Fruit fly (Drosophila melanogaster) whole organism, embryonic: ENCODE data around the gene CG11836.

ENCODE experiments used
- ATbp ChIP-seq: fragments of 200-800 bp; sonication (Bioruptor generic); optimal IDR thresholded peaks from 2 replicates; lab custom pipeline; 2017; ENCODE audit warnings: missing biosample characterization, mild to moderate bottlenecking, missing genetic modification characterization, missing genetic modification reagents
- Abd-B ChIP-seq: fragments of 200-800 bp; sonication (Bioruptor generic); optimal IDR thresholded peaks from 2 replicates; lab custom pipeline; 2018; ENCODE audit warnings: missing biosample characterization, mild to moderate bottlenecking, missing genetic modification characterization, moderate library complexity
- CG11696 ChIP-seq: fragments of 200-800 bp; sonication (Bioruptor generic); IDR thresholded peaks from 2 replicates; pipeline ENCODE4 v1.3.6; 2022; ENCODE audit warnings: missing biosample characterization, missing genetic modification characterization
- CG13287 ChIP-seq: fragments of 200-800 bp; sonication (Bioruptor generic); IDR thresholded peaks from 2 replicates; pipeline ENCODE4 v1.3.6; 2022; ENCODE audit warnings: missing biosample characterization, missing genetic modification characterization; ENCODE audit not compliant: partially characterized antibody
- CG13296 ChIP-seq: fragments of 200-800 bp; sonication (Bioruptor generic); optimal IDR thresholded peaks from 3 replicates; lab custom pipeline; 2018; ENCODE audit warnings: missing biosample characterization, mild to moderate bottlenecking, missing genetic modification characterization
- CG15514 ChIP-seq: fragments of 200-800 bp; sonication (Bioruptor generic); optimal IDR thresholded peaks from 3 replicates; lab custom pipeline; 2017; ENCODE audit warnings: missing biosample characterization, missing genetic modification characterization, mild to moderate bottlenecking, moderate library complexity, missing genetic modification reagents
- CG16813 ChIP-seq: fragments of 200-800 bp; sonication (Bioruptor generic); IDR thresholded peaks from 3 replicates; pipeline ENCODE4 v1.3.6; 2022; ENCODE audit warnings: missing biosample characterization, missing genetic modification characterization; ENCODE audit not compliant: partially characterized antibody
- CG17186 ChIP-seq: fragments of 200-800 bp; sonication (Bioruptor generic); optimal IDR thresholded peaks from 3 replicates; lab custom pipeline; 2017; ENCODE audit warnings: missing biosample characterization, missing genetic modification reagents, missing genetic modification characterization
- CG32772 ChIP-seq: fragments of 200-800 bp; sonication (Bioruptor generic); IDR thresholded peaks from 2 replicates; pipeline ENCODE4 v1.3.6; 2022; ENCODE audit warnings: missing biosample characterization, missing genetic modification characterization
- CG34376 ChIP-seq: fragments of 200-800 bp; sonication (Bioruptor generic); optimal IDR thresholded peaks from 2 replicates; lab custom pipeline; 2018; ENCODE audit warnings: missing biosample characterization, mild to moderate bottlenecking, missing genetic modification characterization
- CG3995 ChIP-seq: fragments of 200-800 bp; sonication (Bioruptor generic); optimal IDR thresholded peaks from 3 replicates; lab custom pipeline; 2016; ENCODE audit warnings: missing biosample characterization, missing genetic modification characterization
- CG4854 ChIP-seq: fragments of 200-800 bp; sonication (Bioruptor generic); optimal IDR thresholded peaks from 2 replicates; lab custom pipeline; 2016; ENCODE audit warnings: missing biosample characterization, missing genetic modification characterization, inconsistent platforms
- CG6813 ChIP-seq: fragments of 200-800 bp; sonication (Bioruptor generic); optimal IDR thresholded peaks from 2 replicates; lab custom pipeline; 2017; ENCODE audit warnings: missing biosample characterization, missing genetic modification characterization, mild to moderate bottlenecking, moderate library complexity, missing genetic modification reagents
- CG6854 ChIP-seq: fragments of 200-800 bp; sonication (Bioruptor generic); optimal IDR thresholded peaks from 3 replicates; lab custom pipeline; 2017; ENCODE audit warnings: missing biosample characterization, mild to moderate bottlenecking, missing genetic modification characterization
- CG7357 ChIP-seq: fragments of 200-800 bp; sonication (Bioruptor generic); IDR thresholded peaks from 3 replicates; pipeline ENCODE4 v1.3.6; 2022; ENCODE audit warnings: missing biosample characterization, missing genetic modification characterization
- CG7928 ChIP-seq: fragments of 200-800 bp; sonication (Bioruptor generic); optimal IDR thresholded peaks from 2 replicates; lab custom pipeline; 2017; ENCODE audit warnings: missing biosample characterization, mild to moderate bottlenecking, missing genetic modification characterization
- CG8290 ChIP-seq, 3 experiments: fragments of 200-800 bp; sonication (Bioruptor generic); optimal IDR thresholded peaks; 2 replicates each; lab custom pipeline; 2016 to 2019; ENCODE audit warnings: missing biosample characterization in 3 of 3, missing genetic modification characterization in 3 of 3, mild to moderate bottlenecking in 2 of 3, moderate library complexity in 1 of 3
- CoRest ChIP-seq: fragments of 200-800 bp; sonication (Bioruptor generic); optimal IDR thresholded peaks from 3 replicates; lab custom pipeline; 2018; ENCODE audit warnings: missing biosample characterization, mild to moderate bottlenecking, missing genetic modification characterization, moderate library complexity
- Dip3 ChIP-seq: fragments of 200-800 bp; sonication (Bioruptor generic); optimal IDR thresholded peaks from 3 replicates; lab custom pipeline; 2016; ENCODE audit warnings: missing biosample characterization, missing genetic modification characterization
- Dp ChIP-seq: fragments of 200-800 bp; sonication (Bioruptor generic); optimal IDR thresholded peaks from 2 replicates; lab custom pipeline; 2018; ENCODE audit warnings: missing biosample characterization, mild to moderate bottlenecking, missing genetic modification characterization, moderate library complexity
- HLH4C ChIP-seq: fragments of 200-800 bp; sonication (Bioruptor generic); IDR thresholded peaks from 3 replicates; pipeline ENCODE4 v1.3.6; 2022; ENCODE audit warnings: missing biosample characterization, missing genetic modification characterization; ENCODE audit not compliant: partially characterized antibody
- HLH54F ChIP-seq: fragments of 200-800 bp; sonication (Bioruptor generic); optimal IDR thresholded peaks from 3 replicates; lab custom pipeline; 2016; ENCODE audit warnings: missing biosample characterization, missing genetic modification characterization
- Hand ChIP-seq: fragments of 200-800 bp; sonication (Bioruptor generic); optimal IDR thresholded peaks from 2 replicates; lab custom pipeline; 2017; ENCODE audit warnings: mild to moderate bottlenecking, missing biosample characterization, missing genetic modification reagents, missing genetic modification characterization
- HmgZ ChIP-seq: fragments of 200-800 bp; sonication (Bioruptor generic); optimal IDR thresholded peaks from 2 replicates; lab custom pipeline; 2018; ENCODE audit warnings: missing biosample characterization, mild to moderate bottlenecking, missing genetic modification characterization
- Med ChIP-seq: fragments of 200-800 bp; sonication (Bioruptor generic); peaks from one replicate; lab custom pipeline; 2016; ENCODE audit warnings: missing biosample characterization, missing genetic modification characterization, mild to moderate bottlenecking, inconsistent platforms, moderate library complexity
- Opbp ChIP-seq: fragments of 200-800 bp; sonication (Bioruptor generic); IDR thresholded peaks from 3 replicates; pipeline ENCODE4 v1.3.6; 2022; ENCODE audit warnings: missing biosample characterization, missing genetic modification characterization; ENCODE audit not compliant: partially characterized antibody
- Pdp1 ChIP-seq, 2 experiments: fragments of 200-800 bp; sonication (Bioruptor generic); optimal IDR thresholded peaks; 3 replicates each; lab custom pipeline; 2016; ENCODE audit warnings: missing biosample characterization in 2 of 2, missing genetic modification characterization in 2 of 2, mild to moderate bottlenecking in 1 of 2, moderate library complexity in 1 of 2
- Ravus ChIP-seq: fragments of 200-800 bp; sonication (Bioruptor generic); IDR thresholded peaks from 2 replicates; pipeline ENCODE4 v1.3.6; 2022; ENCODE audit warnings: missing biosample characterization, missing genetic modification characterization
- chm ChIP-seq: fragments of 200-800 bp; sonication (Bioruptor generic); IDR thresholded peaks from 2 replicates; pipeline ENCODE4 v1.3.6; 2022; ENCODE audit warnings: missing biosample characterization, missing genetic modification characterization
- dan ChIP-seq: fragments of 200-800 bp; sonication (Bioruptor generic); IDR thresholded peaks from 2 replicates; pipeline ENCODE4 v1.3.6; 2022; ENCODE audit warnings: missing biosample characterization, missing genetic modification characterization
- gfzf ChIP-seq: fragments of 200-800 bp; sonication (Bioruptor generic); optimal IDR thresholded peaks from 2 replicates; lab custom pipeline; 2016; ENCODE audit warnings: missing biosample characterization, mild to moderate bottlenecking, missing genetic modification characterization, moderate library complexity
- her ChIP-seq: fragments of 200-800 bp; sonication (Bioruptor generic); optimal IDR thresholded peaks from 2 replicates; lab custom pipeline; 2016; ENCODE audit warnings: missing biosample characterization, missing genetic modification characterization
- jing ChIP-seq: fragments of 200-800 bp; sonication (Bioruptor generic); optimal IDR thresholded peaks from 2 replicates; lab custom pipeline; 2018; ENCODE audit warnings: missing biosample characterization, mild to moderate bottlenecking, missing genetic modification characterization
- lov ChIP-seq, 2 experiments: fragments of 200-800 bp in 1 of 2; fragments of >200 bp in 1 of 2; sonication (Bioruptor generic) in 1 of 2; IDR thresholded peaks in 1 of 2; optimal IDR thresholded peaks in 1 of 2; 2 replicates in 1 of 2; 3 replicates in 1 of 2; pipeline versions ENCODE4 v1.3.6 to Lab custom; 2017 to 2022; ENCODE audit warnings: missing biosample characterization in 1 of 2, missing genetic modification characterization in 1 of 2
- mld ChIP-seq: fragments of 200-800 bp; sonication (Bioruptor generic); IDR thresholded peaks from 3 replicates; pipeline ENCODE4 v1.3.6; 2022; ENCODE audit warnings: missing biosample characterization, missing genetic modification characterization; ENCODE audit not compliant: partially characterized antibody
- pfk ChIP-seq: fragments of 200-800 bp; sonication (Bioruptor generic); optimal IDR thresholded peaks from 2 replicates; lab custom pipeline; 2018; ENCODE audit warnings: missing biosample characterization, mild to moderate bottlenecking, missing genetic modification characterization, moderate library complexity
- phol ChIP-seq: fragments of 200-800 bp; sonication (Bioruptor generic); optimal IDR thresholded peaks from 3 replicates; lab custom pipeline; 2018; ENCODE audit warnings: missing biosample characterization, mild to moderate bottlenecking, missing genetic modification characterization, moderate library complexity
- pros ChIP-seq: fragments of 200-800 bp; sonication (Bioruptor generic); optimal IDR thresholded peaks from 3 replicates; lab custom pipeline; 2019; ENCODE audit warnings: missing biosample characterization, mild to moderate bottlenecking, missing genetic modification characterization, moderate library complexity
- pzg ChIP-seq: fragments of 200-800 bp; sonication (Bioruptor generic); optimal IDR thresholded peaks from 3 replicates; lab custom pipeline; 2018; ENCODE audit warnings: missing biosample characterization, mild to moderate bottlenecking, missing genetic modification characterization, moderate library complexity
- scrt ChIP-seq: fragments of 200-800 bp; sonication (Bioruptor generic); optimal IDR thresholded peaks from 2 replicates; lab custom pipeline; 2018; ENCODE audit warnings: missing biosample characterization, mild to moderate bottlenecking, missing genetic modification characterization, moderate library complexity
- sna ChIP-seq: fragments of 200-800 bp; sonication (Bioruptor generic); IDR thresholded peaks from 2 replicates; pipeline ENCODE4 v1.3.6; 2022; ENCODE audit warnings: missing biosample characterization, missing genetic modification characterization; ENCODE audit not compliant: partially characterized antibody
- tgo ChIP-seq: fragments of 200-800 bp; sonication (Bioruptor generic); IDR thresholded peaks from 3 replicates; pipeline ENCODE4 v1.3.6; 2022; ENCODE audit warnings: missing biosample characterization, missing genetic modification characterization
- tll ChIP-seq, 2 experiments: fragments of 200-800 bp in 1 of 2; fragments of >200 bp in 1 of 2; sonication (Bioruptor generic) in 1 of 2; optimal IDR thresholded peaks; 2 replicates each; lab custom pipeline; 2017 to 2019; ENCODE audit warnings: missing biosample characterization in 2 of 2, missing genetic modification characterization in 2 of 2, mild to moderate bottlenecking in 1 of 2, moderate library complexity in 1 of 2
- tna ChIP-seq: fragments of 200-800 bp; sonication (Bioruptor generic); IDR thresholded peaks from 2 replicates; pipeline ENCODE4 v1.3.6; 2022; ENCODE audit warnings: missing biosample characterization, missing genetic modification characterization; ENCODE audit not compliant: partially characterized antibody
- tup ChIP-seq: fragments of 200-800 bp; sonication (Bioruptor generic); optimal IDR thresholded peaks from 2 replicates; lab custom pipeline; 2016; ENCODE audit warnings: missing biosample characterization, mild to moderate bottlenecking, missing genetic modification characterization, moderate library complexity
- unc-4 ChIP-seq: fragments of 200-800 bp; sonication (Bioruptor generic); IDR thresholded peaks from 2 replicates; pipeline ENCODE4 v1.3.6; 2022; ENCODE audit warnings: missing biosample characterization, missing genetic modification characterization; ENCODE audit not compliant: partially characterized antibody

The CG11836 gene

DNA sequence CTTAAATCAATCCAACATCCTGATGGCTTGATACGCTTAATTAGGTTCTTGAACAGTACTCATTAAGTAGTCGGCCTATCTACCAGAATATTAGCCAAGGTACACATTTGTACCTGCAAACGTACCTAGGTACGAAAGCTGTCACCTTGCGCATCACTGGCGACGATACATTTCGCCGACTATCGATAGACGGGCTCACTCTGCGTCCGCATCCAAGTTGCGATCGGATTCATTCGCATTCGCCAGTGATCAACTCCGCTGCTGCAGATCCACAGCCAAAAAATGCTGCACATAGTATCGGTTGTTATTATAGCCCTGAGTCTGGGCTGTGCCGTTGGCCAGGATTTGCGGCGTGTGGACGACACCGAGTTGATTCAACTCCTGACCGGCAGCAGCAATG lies 23.4 kb upstream of the CG11836 start, which contains the start of gene CG11790 (continued):
- TF ChIP-seq gfzf (GFP tag; lab: Kevin White, UChicago) (peak; percentile 25), CG7928 (GFP tag; lab: Kevin White, UChicago) (no peak), CG4854 (GFP tag; lab: Kevin White, UChicago) (no peak), Opbp (GFP tag; lab: Robert Waterston, UW) (peak; percentile 84; the same call in 2 of the 3 replicates), CG11696 (GFP tag; lab: Robert Waterston, UW) (no peak), CG16813 (GFP tag; lab: Robert Waterston, UW) (peak; percentile 66), unc-4 (GFP tag; lab: Robert Waterston, UW) (peak; percentile 80), HLH4C (GFP tag; lab: Robert Waterston, UW) (peak; percentile 72), Hand (no peak), HmgZ (peak; percentile 46), tna (GFP tag; lab: Robert Waterston, UW) (peak; percentile 73), CG3995 (GFP tag; lab: Kevin White, UChicago) (peak; percentile 87), sna (GFP tag; lab: Robert Waterston, UW) (peak; percentile 75), CG8290 (GFP tag; optimal IDR thresholded peaks at IDR 0.05; lab: Kevin White, UChicago) (no peak), CG8290 (tag; optimal IDR thresholded peaks at IDR 0.05; lab: Kevin White, UChicago) (peak in 1 of 2 experiments; percentile 78), tll (GFP tag; optimal IDR thresholded peaks at IDR 0.05; lab: Kevin White, UChicago) (no peak), CG17186 (GFP tag; lab: Kevin White, UChicago) (peak; percentile 18), her (GFP tag; lab: Kevin White, UChicago) (peak; percentile 55), ATbp (GFP tag; lab: Kevin White, UChicago) (no peak), CG13296 (GFP tag; lab: Kevin White, UChicago) (peak; percentile 2), CG13287 (GFP tag; lab: Robert Waterston, UW) (peak; percentile 88), Dip3 (GFP tag; lab: Kevin White, UChicago) (no peak), CoRest (tag; lab: Kevin White, UChicago) (peak; percentile 3), CG6854 (no peak), Pdp1 (GFP tag; optimal IDR thresholded peaks at IDR 0.05; lab: Kevin White, UChicago) (no peak), dan (GFP tag; lab: Robert Waterston, UW) (no peak), mld (peak; percentile 73), Ravus (GFP tag; lab: Robert Waterston, UW) (no peak), Med (GFP tag; lab: Kevin White, UChicago) (peak; percentile 80), pzg (GFP tag; lab: Kevin White, UChicago) (peak; percentile 63)

DNA sequence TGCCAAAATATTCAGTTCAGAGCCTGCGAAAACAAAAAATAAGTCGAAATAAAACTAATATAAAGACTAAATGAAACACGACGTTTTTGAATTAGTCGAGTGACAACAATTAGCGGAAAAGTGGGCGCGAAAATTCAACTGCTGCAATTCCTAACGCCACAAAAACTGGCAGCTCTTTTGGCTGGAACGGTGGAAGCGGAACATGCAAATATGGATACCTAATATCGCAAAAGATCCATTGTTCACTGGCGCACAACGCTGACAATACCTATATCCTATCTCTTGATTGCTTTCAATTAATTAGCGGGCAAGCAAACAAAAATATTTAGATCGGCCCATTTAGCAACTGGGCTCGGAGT lies 21.6 kb upstream of the CG11836 start, which contains the start of gene CG11791:
TSS of gene CG11791 (plus strand) at position 234 of the 359 bp plus-strand sequence.
- TF ChIP-seq Dp (GFP tag; lab: Kevin White, UChicago) = peak; percentile 71
- TF ChIP-seq CG7357 = no peak
- peak; percentile 1 for TF ChIP-seq HLH54F (GFP tag; lab: Kevin White, UChicago)
- no peak for TF ChIP-seq CG34376 (GFP tag; lab: Kevin White, UChicago)
- no peak for TF ChIP-seq CG8290 (GFP tag; optimal IDR thresholded peaks at IDR 0.05; lab: Kevin White, UChicago)
- peak in 1 of 2 experiments; percentile 11 for TF ChIP-seq CG8290 (tag; optimal IDR thresholded peaks at IDR 0.05; lab: Kevin White, UChicago)
- TF ChIP-seq scrt (GFP tag; lab: Kevin White, UChicago) = no peak
- TF ChIP-seq pzg (GFP tag; lab: Kevin White, UChicago) = peak; percentile 28
- TF ChIP-seq pros = no peak
- no peak for TF ChIP-seq tgo
- TF ChIP-seq CG7928 (GFP tag; lab: Kevin White, UChicago) = no peak
- peak; percentile 95 for TF ChIP-seq pfk (GFP tag; lab: Kevin White, UChicago)
- no peak for TF ChIP-seq Abd-B (GFP tag; lab: Kevin White, UChicago)
- TF ChIP-seq CG6813 (GFP tag; lab: Kevin White, UChicago) = no peak
- no peak for TF ChIP-seq chm
- TF ChIP-seq lov (optimal IDR thresholded peaks at IDR 0.05; lab: Kevin White, UChicago) = no peak
- TF ChIP-seq lov (GFP tag; IDR thresholded peaks at IDR 0.05; lab: Robert Waterston, UW) = no peak
- peak; percentile 29 for TF ChIP-seq CG15514 (GFP tag; lab: Kevin White, UChicago)
- TF ChIP-seq tup (GFP tag; lab: Kevin White, UChicago) = no peak
- peak; percentile 6 for TF ChIP-seq phol (tag; lab: Kevin White, UChicago)
- TF ChIP-seq jing = no peak
- no peak for TF ChIP-seq CG32772 (GFP tag; lab: Robert Waterston, UW)
- peak; percentile 83 for TF ChIP-seq CG3995 (GFP tag; lab: Kevin White, UChicago)
